Worm (Caenorhabditis elegans) whole organism, L4 larva: ENCODE data around the gene Y57A10A.4.
A peak's percentile ranks its signal among the peaks of the same experiment; 100 is the strongest.
"Not testable (repeated sequence)": the region's sequence is repeated elsewhere in the genome, so short reads cannot be mapped to it uniquely, and the experiment has no call there.

Source experiments
- F10B5.3 ChIP-seq: sonication (generic microtip); optimal IDR thresholded peaks from 2 replicates; lab custom pipeline; 2016; ENCODE audit warnings: mild to moderate bottlenecking, missing genetic modification characterization, missing compliant biosample characterization
- F44E2.7 ChIP-seq: fragments of 200-800 bp; sonication (Bioruptor generic); IDR thresholded peaks from 2 replicates; pipeline ENCODE4 v2.1.2; 2022; ENCODE audit warnings: missing genetic modification characterization, missing compliant biosample characterization
- R02D3.7 ChIP-seq: fragments of 150-350 bp; sonication (generic microtip); optimal IDR thresholded peaks from 3 replicates; lab custom pipeline; 2014; ENCODE audit warnings: missing biosample characterization, missing genetic modification characterization
- T20F7.1 ChIP-seq: fragments of 200-800 bp; sonication (Bioruptor generic); optimal IDR thresholded peaks from 2 replicates; lab custom pipeline; 2018; ENCODE audit warnings: mild to moderate bottlenecking, missing genetic modification characterization, missing compliant biosample characterization
- T26A8.4 ChIP-seq: fragments of 200-800 bp; sonication (Bioruptor generic); IDR thresholded peaks from 2 replicates; pipeline ENCODE4 v1.3.6; 2022; ENCODE audit warnings: missing genetic modification characterization, missing compliant biosample characterization
- Y48G9A.11 ChIP-seq: fragments of 200-800 bp; sonication (Bioruptor generic); IDR thresholded peaks from 2 replicates; pipeline ENCODE4 v1.3.6; 2022; ENCODE audit warnings: missing genetic modification reagents, missing genetic modification characterization, missing compliant biosample characterization
- Y5F2A.4 ChIP-seq: fragments of 200-800 bp; sonication (Bioruptor generic); optimal IDR thresholded peaks from 2 replicates; lab custom pipeline; 2018; ENCODE audit warnings: mild to moderate bottlenecking, missing genetic modification characterization, missing compliant biosample characterization
- ZK546.5 ChIP-seq, 2 experiments: sonication (generic microtip); optimal IDR thresholded peaks; 2 replicates each; lab custom pipeline; 2017; ENCODE audit warnings: missing biosample characterization in 2 of 2, missing genetic modification characterization in 2 of 2
- aha-1 ChIP-seq: fragments of 150-350 bp; peaks from one replicate; lab custom pipeline; 2014; ENCODE audit warnings: missing biosample characterization, missing genetic modification characterization
- ceh-28 ChIP-seq: fragments of 150-350 bp; optimal IDR thresholded peaks from 2 replicates; lab custom pipeline; 2014; ENCODE audit warnings: missing biosample characterization, missing genetic modification reagents, missing genetic modification characterization
- ceh-62 ChIP-seq: sonication (generic microtip); optimal IDR thresholded peaks from 2 replicates; lab custom pipeline; 2017; ENCODE audit warnings: missing biosample characterization, missing genetic modification characterization
- ceh-82 ChIP-seq: sonication (generic microtip); optimal IDR thresholded peaks from 2 replicates; lab custom pipeline; 2017; ENCODE audit warnings: missing biosample characterization, missing genetic modification characterization
- daf-12 ChIP-seq: fragments of 150-350 bp; optimal IDR thresholded peaks from 2 replicates; lab custom pipeline; 2014; ENCODE audit warnings: missing biosample characterization, missing genetic modification reagents, missing genetic modification characterization
- dmd-8 ChIP-seq: fragments of 200-800 bp; sonication (Bioruptor generic); IDR thresholded peaks from 2 replicates; pipeline ENCODE4 v1.3.6; 2022; ENCODE audit warnings: missing genetic modification characterization, missing compliant biosample characterization
- dpl-1 ChIP-seq: fragments of 150-350 bp; optimal IDR thresholded peaks from 2 replicates; lab custom pipeline; 2014; ENCODE audit warnings: missing biosample characterization, missing genetic modification reagents, missing genetic modification characterization
- egl-43 ChIP-seq: fragments of 200-800 bp; sonication (Bioruptor generic); IDR thresholded peaks from 2 replicates; pipeline ENCODE4 v1.3.6; 2022; ENCODE audit warnings: missing genetic modification reagents, missing genetic modification characterization, missing compliant biosample characterization
- fos-1 ChIP-seq: fragments of 150-350 bp; optimal IDR thresholded peaks from 2 replicates; lab custom pipeline; 2014; ENCODE audit warnings: missing biosample characterization, missing genetic modification characterization
- lin-29 ChIP-seq: fragments of 200-800 bp; sonication (Bioruptor generic); IDR thresholded peaks from 2 replicates; pipeline ENCODE4 v1.3.6; 2022; ENCODE audit warnings: missing genetic modification reagents, missing genetic modification characterization, missing compliant biosample characterization
- lin-38 ChIP-seq: fragments of 200-800 bp; sonication (Bioruptor generic); IDR thresholded peaks from 2 replicates; pipeline ENCODE4 v1.3.6; 2022; ENCODE audit warnings: missing genetic modification reagents, missing genetic modification characterization, missing compliant biosample characterization
- lin-39 ChIP-seq: fragments of 150-350 bp; optimal IDR thresholded peaks from 2 replicates; lab custom pipeline; 2014; ENCODE audit warnings: missing biosample characterization, missing genetic modification reagents, missing genetic modification characterization
- lir-3 ChIP-seq: sonication (generic microtip); optimal IDR thresholded peaks from 2 replicates; lab custom pipeline; 2016; ENCODE audit warnings: mild to moderate bottlenecking, missing genetic modification characterization, missing compliant biosample characterization
- lsy-2 ChIP-seq, 2 experiments: fragments of 150-350 bp in 1 of 2; sonication (generic microtip) in 1 of 2; optimal IDR thresholded peaks; 2 replicates each; lab custom pipeline; 2014 to 2017; ENCODE audit warnings: missing biosample characterization in 2 of 2, missing genetic modification characterization in 2 of 2
- mdl-1 ChIP-seq, 2 experiments: fragments of 150-350 bp in 1 of 2; sonication (generic microtip) in 1 of 2; optimal IDR thresholded peaks; 2 replicates each; lab custom pipeline; 2014 to 2017; ENCODE audit warnings: missing biosample characterization in 2 of 2, missing genetic modification characterization in 2 of 2
- mep-1 ChIP-seq: fragments of 150-350 bp; sonication (generic microtip); optimal IDR thresholded peaks from 3 replicates; lab custom pipeline; 2014; ENCODE audit warnings: missing biosample characterization, missing genetic modification characterization
- nhr-28 ChIP-seq: fragments of 150-350 bp; optimal IDR thresholded peaks from 2 replicates; lab custom pipeline; 2014; ENCODE audit warnings: missing biosample characterization, missing genetic modification characterization
- pha-4 ChIP-seq, 2 experiments: fragments of 150-350 bp in 1 of 2; fragments of 200-800 bp in 1 of 2; sonication (Bioruptor generic) in 1 of 2; IDR thresholded peaks in 1 of 2; optimal IDR thresholded peaks in 1 of 2; 2 replicates each; pipeline versions ENCODE4 v1.3.6 to Lab custom; 2014 to 2022; ENCODE audit warnings: missing genetic modification characterization in 2 of 2, missing genetic modification reagents in 2 of 2, missing biosample characterization in 1 of 2, missing compliant biosample characterization in 1 of 2
- php-3 ChIP-seq: fragments of 200-800 bp; sonication (Bioruptor generic); IDR thresholded peaks from 2 replicates; pipeline ENCODE4 v1.3.6; 2022; ENCODE audit warnings: missing genetic modification reagents, missing genetic modification characterization, missing compliant biosample characterization
- rbr-2 ChIP-seq: sonication (generic microtip); optimal IDR thresholded peaks from 2 replicates; lab custom pipeline; 2016; ENCODE audit warnings: missing genotype, missing genetic modification characterization, missing compliant biosample characterization
- set-16 ChIP-seq: fragments of 200-800 bp; sonication (Bioruptor generic); IDR thresholded peaks from 2 replicates; pipeline ENCODE4 v1.3.6; 2022; ENCODE audit warnings: missing genetic modification reagents, missing genetic modification characterization, missing compliant biosample characterization
- snpc-1.2 ChIP-seq: fragments of 200-800 bp; sonication (Bioruptor generic); IDR thresholded peaks from 2 replicates; pipeline ENCODE4 v1.3.6; 2022; ENCODE audit warnings: missing genetic modification reagents, missing genetic modification characterization, missing compliant biosample characterization
- spr-3 ChIP-seq: fragments of 200-800 bp; sonication (Bioruptor generic); optimal IDR thresholded peaks from 2 replicates; lab custom pipeline; 2018; ENCODE audit warnings: mild to moderate bottlenecking, missing genetic modification characterization, missing compliant biosample characterization
- tra-1 ChIP-seq: fragments of 200-800 bp; sonication (Bioruptor generic); IDR thresholded peaks from 2 replicates; pipeline ENCODE4 v1.3.6; 2022; ENCODE audit warnings: missing genetic modification reagents, missing genetic modification characterization, missing compliant biosample characterization
- unc-62 ChIP-seq, 3 experiments: fragments of 150-350 bp in 1 of 3; sonication (generic microtip); optimal IDR thresholded peaks in 2 of 3; peaks in 1 of 3; 1 replicate in 1 of 3; 2 replicates in 2 of 3; lab custom pipeline; 2014 to 2017; ENCODE audit warnings: missing biosample characterization in 3 of 3, missing genetic modification characterization in 3 of 3, missing genetic modification reagents in 3 of 3, missing genotype in 1 of 3
- zfp-3 ChIP-seq: fragments of 200-800 bp; sonication (Bioruptor generic); conservative IDR thresholded peaks from 2 replicates; pipeline ENCODE4 v1.3.6; 2022; ENCODE audit warnings: missing genetic modification reagents, missing genetic modification characterization, missing compliant biosample characterization
- zip-2 ChIP-seq: fragments of 150-350 bp; optimal IDR thresholded peaks from 2 replicates; lab custom pipeline; 2014; ENCODE audit warnings: missing biosample characterization, missing genetic modification characterization

Y57A10A.4 gene

ce11 chrII:12164539-12164938 lies 12.8 kb downstream of the Y57A10A.4 start, which contains the start of gene Y57A10A.8:
TSS of gene Y57A10A.8 (plus strand) at chrII:12164839.
- TF ChIP-seq snpc-1.2 (GFP tag; lab: Robert Waterston, UW); lin-39 (tag; lab: Kevin White, UChicago); ceh-28 (tag; lab: Kevin White, UChicago): not testable (repeated sequence)

- TF ChIP-seq aha-1 (tag; lab: Kevin White, UChicago) (peak; percentile 87), lin-38 (GFP tag; lab: Robert Waterston, UW) (no peak)
Measured at ce11 chrII:12169487-12170128, 17.9 kb downstream of the Y57A10A.4 start.

ce11 chrII:12172273-12172672 lies 20.5 kb downstream of the Y57A10A.4 start, which contains the start of gene rol-1:
TSS of gene rol-1 (plus strand) at chrII:12172573.
- no peak for TF ChIP-seq ceh-28 (tag; lab: Kevin White, UChicago)

- TF ChIP-seq zfp-3 (GFP tag; lab: Robert Waterston, UW): no peak
- TF ChIP-seq rbr-2 (tag; lab: Kevin White, UChicago): no peak
- TF ChIP-seq mep-1 (tag; lab: Kevin White, UChicago): no peak
- TF ChIP-seq egl-43: peak; percentile 56; the same call in 1 of the 2 replicates
- no peak for TF ChIP-seq nhr-28 (tag; lab: Kevin White, UChicago)
- TF ChIP-seq daf-12 (tag; lab: Kevin White, UChicago): no peak
- TF ChIP-seq set-16 (GFP tag; lab: Robert Waterston, UW): peak; percentile 97
- TF ChIP-seq F44E2.7: no peak
- no peak for TF ChIP-seq ceh-82 (tag; lab: Kevin White, UChicago)
- no peak for TF ChIP-seq zip-2
- TF ChIP-seq tra-1 (GFP tag; lab: Robert Waterston, UW): no peak
- TF ChIP-seq lin-29 (GFP tag; lab: Robert Waterston, UW): no peak
- TF ChIP-seq Y5F2A.4 (GFP tag; lab: Kevin White, UChicago): no peak
- peak; percentile 22 for TF ChIP-seq T26A8.4 (GFP tag; lab: Robert Waterston, UW)
- no peak for TF ChIP-seq T20F7.1 (GFP tag; lab: Kevin White, UChicago)
- no peak for TF ChIP-seq lsy-2 (tag; optimal IDR thresholded peaks at IDR 0.05; lab: Kevin White, UChicago)
- no peak for TF ChIP-seq ceh-62 (tag; lab: Kevin White, UChicago)
- no peak for TF ChIP-seq pha-4 (GFP tag; IDR thresholded peaks at IDR 0.05; lab: Robert Waterston, UW)
- no peak for TF ChIP-seq pha-4 (tag; optimal IDR thresholded peaks at IDR 0.05; lab: Kevin White, UChicago)
- no peak for TF ChIP-seq fos-1 (tag; lab: Kevin White, UChicago)
Measured at ce11 chrII:12175398-12175797, 23.7 kb downstream of the Y57A10A.4 start.

ce11 chrII:12176521-12176920 lies 24.8 kb downstream of the Y57A10A.4 start:
- TF ChIP-seq mep-1 (tag; lab: Kevin White, UChicago): no peak
- no peak for TF ChIP-seq dmd-8 (GFP tag; lab: Robert Waterston, UW)
- no peak for TF ChIP-seq F10B5.3 (tag; lab: Kevin White, UChicago)
- no peak for TF ChIP-seq ceh-62 (tag; lab: Kevin White, UChicago)
- peak; percentile 93 for TF ChIP-seq ceh-28 (tag; lab: Kevin White, UChicago)
- TF ChIP-seq, all 104 proteins: peak for 1

- no peak for TF ChIP-seq T26A8.4 (GFP tag; lab: Robert Waterston, UW)
- TF ChIP-seq ZK546.5 (tag; optimal IDR thresholded peaks at IDR 0.05; lab: Kevin White, UChicago): no peak
- no peak for TF ChIP-seq mdl-1 (tag; optimal IDR thresholded peaks at IDR 0.05; lab: Kevin White, UChicago)
- no peak for TF ChIP-seq spr-3 (GFP tag; lab: Kevin White, UChicago)
- peak; percentile 77 for TF ChIP-seq dpl-1 (GFP tag; lab: Kevin White, UChicago)
- no peak for TF ChIP-seq lir-3
- TF ChIP-seq php-3 (GFP tag; lab: Robert Waterston, UW): no peak
- peak; percentile 66; the same call in 1 of the 2 replicates for TF ChIP-seq Y48G9A.11
- TF ChIP-seq ceh-82 (tag; lab: Kevin White, UChicago): no peak
- TF ChIP-seq unc-62 (GFP tag; optimal IDR thresholded peaks at IDR 0.05 in 1 of 2; lab: Kevin White, UChicago): peak in 1 of 2 experiments; percentile 30
- TF ChIP-seq unc-62 (tag; optimal IDR thresholded peaks at IDR 0.05; lab: Kevin White, UChicago): no peak
- no peak for TF ChIP-seq R02D3.7 (tag; lab: Kevin White, UChicago)
Measured at ce11 chrII:12184857-12185256, 33.1 kb downstream of the Y57A10A.4 start, which contains the start of gene Y57A10A.13. TSS of gene Y57A10A.13 (minus strand) at chrII:12184902.
